Fruit fly (Drosophila melanogaster): ENCODE results near the gene CG15014.
A peak's percentile ranks its signal among the peaks of the same experiment; 100 is the strongest.

The CG15014 gene

dm6 chr3L:4322032-4322617 is at the start of gene CG15014:
TSS of gene CG15014 (minus strand) at chr3L:4322259.
- no peak for TF ChIP-seq ovo (GFP tag; optimal IDR thresholded peaks at IDR 0.05)
- no peak for TF ChIP-seq cnc (optimal IDR thresholded peaks at IDR 0.05)
- TF ChIP-seq CG12768 (GFP tag; optimal IDR thresholded peaks at IDR 0.05) = no peak
- TF ChIP-seq Clk (GFP tag; optimal IDR thresholded peaks at IDR 0.05) = no peak
- TF ChIP-seq bab1 (GFP tag; optimal IDR thresholded peaks at IDR 0.05) = no peak
- TF ChIP-seq Crg-1 (GFP tag; optimal IDR thresholded peaks at IDR 0.05) = no peak
- TF ChIP-seq CG5204 (GFP tag; optimal IDR thresholded peaks at IDR 0.05) = no peak
- peak; percentile 4 for TF ChIP-seq tj (GFP tag; optimal IDR thresholded peaks at IDR 0.05)
- TF ChIP-seq kay (GFP tag; ENCODE audit: borderline replicate concordance) = peak; percentile 85
- no peak for TF ChIP-seq CG7045 (GFP tag; optimal IDR thresholded peaks at IDR 0.05)
- no peak for TF ChIP-seq CG14711 (tag; optimal IDR thresholded peaks at IDR 0.05)

- TF ChIP-seq Clk (GFP tag; optimal IDR thresholded peaks at IDR 0.05) (no peak), cnc (optimal IDR thresholded peaks at IDR 0.05) (no peak), Crg-1 (GFP tag; optimal IDR thresholded peaks at IDR 0.05) (no peak), CG7045 (GFP tag; optimal IDR thresholded peaks at IDR 0.05) (no peak), Mnt (GFP tag; optimal IDR thresholded peaks at IDR 0.05) (no peak), CG11617 (GFP tag; optimal IDR thresholded peaks at IDR 0.05) (no peak), pad (GFP tag; optimal IDR thresholded peaks at IDR 0.05) (no peak), CG1620 (GFP tag; optimal IDR thresholded peaks at IDR 0.05) (no peak), tj (GFP tag; optimal IDR thresholded peaks at IDR 0.05) (no peak), ovo (GFP tag; optimal IDR thresholded peaks at IDR 0.05) (no peak), bab1 (GFP tag; optimal IDR thresholded peaks at IDR 0.05) (peak; percentile 36), toe (GFP tag; optimal IDR thresholded peaks at IDR 0.05) (no peak), Hr96 (GFP tag; optimal IDR thresholded peaks at IDR 0.05) (no peak), CG7101 (tag; optimal IDR thresholded peaks at IDR 0.05) (peak; percentile 11), kay (GFP tag; ENCODE audit: borderline replicate concordance) (peak; percentile 58), cic (GFP tag; optimal IDR thresholded peaks at IDR 0.05) (no peak), CG12768 (GFP tag; optimal IDR thresholded peaks at IDR 0.05) (no peak), CG33017 (tag; optimal IDR thresholded peaks at IDR 0.05) (no peak)
Measured at dm6 chr3L:4367339-4367738, 45.3 kb upstream of the CG15014 start, which contains the start of gene CG11342. TSS of gene CG11342 (minus strand) at chr3L:4367458.

dm6 chr3L:4365197-4365596 is 43.1 kb upstream of the CG15014 start, which contains the start of gene CG33514:
TSS of gene CG33514 (plus strand) at chr3L:4365434.
- TF ChIP-seq CG1620 (GFP tag; optimal IDR thresholded peaks at IDR 0.05) (no peak), tj (GFP tag; optimal IDR thresholded peaks at IDR 0.05) (no peak), cic (GFP tag; optimal IDR thresholded peaks at IDR 0.05) (peak; percentile 53), Crg-1 (GFP tag; optimal IDR thresholded peaks at IDR 0.05) (no peak), Hr96 (GFP tag; optimal IDR thresholded peaks at IDR 0.05) (no peak), CG14711 (tag; optimal IDR thresholded peaks at IDR 0.05) (no peak), kay (GFP tag; ENCODE audit: borderline replicate concordance) (no peak), pad (GFP tag; optimal IDR thresholded peaks at IDR 0.05) (no peak)

- peak; percentile 8 for TF ChIP-seq Crg-1 (GFP tag; optimal IDR thresholded peaks at IDR 0.05)
- no peak for TF ChIP-seq CG12768 (GFP tag; optimal IDR thresholded peaks at IDR 0.05)
- peak; percentile 78 for TF ChIP-seq CG7101 (tag; optimal IDR thresholded peaks at IDR 0.05)
- peak; percentile 70 for TF ChIP-seq CG5204 (GFP tag; optimal IDR thresholded peaks at IDR 0.05)
- no peak for TF ChIP-seq CG14711 (tag; optimal IDR thresholded peaks at IDR 0.05)
- peak; percentile 81 for TF ChIP-seq CG11617 (GFP tag; optimal IDR thresholded peaks at IDR 0.05)
- no peak for TF ChIP-seq cnc (optimal IDR thresholded peaks at IDR 0.05)
- TF ChIP-seq pad (GFP tag; optimal IDR thresholded peaks at IDR 0.05) = peak; percentile 13
- TF ChIP-seq kay (GFP tag; ENCODE audit: borderline replicate concordance) = peak; percentile 87
- peak; percentile 54 for TF ChIP-seq CG33017 (tag; optimal IDR thresholded peaks at IDR 0.05)
- peak; percentile 68 for TF ChIP-seq CG1620 (GFP tag; optimal IDR thresholded peaks at IDR 0.05)
- peak; percentile 63 for TF ChIP-seq bab1 (GFP tag; optimal IDR thresholded peaks at IDR 0.05)
- TF ChIP-seq tj (GFP tag; optimal IDR thresholded peaks at IDR 0.05) = peak; percentile 48
- TF ChIP-seq Clk (GFP tag; optimal IDR thresholded peaks at IDR 0.05) = no peak
- no peak for TF ChIP-seq CG7045 (GFP tag; optimal IDR thresholded peaks at IDR 0.05)
- peak; percentile 62 for TF ChIP-seq ovo (GFP tag; optimal IDR thresholded peaks at IDR 0.05)
- TF ChIP-seq Hr96 (GFP tag; optimal IDR thresholded peaks at IDR 0.05) = peak; percentile 16
- peak; percentile 30 for TF ChIP-seq cic (GFP tag; optimal IDR thresholded peaks at IDR 0.05)
- TF ChIP-seq Mnt (GFP tag; optimal IDR thresholded peaks at IDR 0.05) = peak; percentile 98
- TF ChIP-seq toe (GFP tag; optimal IDR thresholded peaks at IDR 0.05) = peak; percentile 76
Measured at dm6 chr3L:4363887-4364794, 42.1 kb upstream of the CG15014 start, which contains the start of the genes Cip4 and mRpS6. TSS of gene Cip4 (minus strand) at chr3L:4364102. TSS of gene mRpS6 (plus strand) at chr3L:4364550.

- TF ChIP-seq pad (GFP tag; optimal IDR thresholded peaks at IDR 0.05) = no peak
- no peak for TF ChIP-seq Mnt (GFP tag; optimal IDR thresholded peaks at IDR 0.05)
- TF ChIP-seq CG33017 (tag; optimal IDR thresholded peaks at IDR 0.05) = no peak
- no peak for TF ChIP-seq CG1620 (GFP tag; optimal IDR thresholded peaks at IDR 0.05)
Measured at dm6 chr3L:4363484-4363883, 41.4 kb upstream of the CG15014 start.

- TF ChIP-seq Hr96 (GFP tag; optimal IDR thresholded peaks at IDR 0.05) = no peak
- TF ChIP-seq Mnt (GFP tag; optimal IDR thresholded peaks at IDR 0.05) = no peak
- TF ChIP-seq CG1620 (GFP tag; optimal IDR thresholded peaks at IDR 0.05) = no peak
- TF ChIP-seq tj (GFP tag; optimal IDR thresholded peaks at IDR 0.05) = no peak
- TF ChIP-seq bab1 (GFP tag; optimal IDR thresholded peaks at IDR 0.05) = no peak
- TF ChIP-seq Crg-1 (GFP tag; optimal IDR thresholded peaks at IDR 0.05) = no peak
- TF ChIP-seq pad (GFP tag; optimal IDR thresholded peaks at IDR 0.05) = no peak
- TF ChIP-seq CG11617 (GFP tag; optimal IDR thresholded peaks at IDR 0.05) = no peak
- no peak for TF ChIP-seq CG12768 (GFP tag; optimal IDR thresholded peaks at IDR 0.05)
- TF ChIP-seq CG7101 (tag; optimal IDR thresholded peaks at IDR 0.05) = no peak
- TF ChIP-seq ovo (GFP tag; optimal IDR thresholded peaks at IDR 0.05) = no peak
- no peak for TF ChIP-seq kay (GFP tag; ENCODE audit: borderline replicate concordance)
- TF ChIP-seq toe (GFP tag; optimal IDR thresholded peaks at IDR 0.05) = no peak
- TF ChIP-seq CG33017 (tag; optimal IDR thresholded peaks at IDR 0.05) = no peak
- no peak for TF ChIP-seq Clk (GFP tag; optimal IDR thresholded peaks at IDR 0.05)
- TF ChIP-seq CG5204 (GFP tag; optimal IDR thresholded peaks at IDR 0.05) = no peak
- no peak for TF ChIP-seq cic (GFP tag; optimal IDR thresholded peaks at IDR 0.05)
- TF ChIP-seq CG7045 (GFP tag; optimal IDR thresholded peaks at IDR 0.05) = no peak
- no peak for TF ChIP-seq cnc (optimal IDR thresholded peaks at IDR 0.05)
Measured at dm6 chr3L:4362937-4363336, 40.9 kb upstream of the CG15014 start.
